Fruit fly (Drosophila melanogaster) whole organism, embryonic: ENCODE measurements around the gene CG4962.

Experiments used
- Bteb2 ChIP-seq: fragments of 200-800 bp; sonication (Bioruptor generic); optimal IDR thresholded peaks from 2 replicates; lab custom pipeline; 2016; ENCODE audit warnings: missing biosample characterization, missing genetic modification characterization
- CG10267 ChIP-seq: fragments of 200-800 bp; sonication (Bioruptor generic); optimal IDR thresholded peaks from 2 replicates; lab custom pipeline; 2018; ENCODE audit warnings: missing biosample characterization, mild to moderate bottlenecking, missing genetic modification characterization, moderate library complexity
- CG12744 ChIP-seq: fragments of 200-800 bp; sonication (Bioruptor generic); optimal IDR thresholded peaks from 2 replicates; lab custom pipeline; 2016; ENCODE audit warnings: missing biosample characterization, missing genetic modification characterization
- CG14965 ChIP-seq: fragments of 200-800 bp; sonication (Bioruptor generic); optimal IDR thresholded peaks from 2 replicates; lab custom pipeline; 2016; ENCODE audit warnings: missing biosample characterization, missing genetic modification characterization, borderline replicate concordance
- CG1529 ChIP-seq: fragments of 200-800 bp; sonication (Bioruptor generic); optimal IDR thresholded peaks from 3 replicates; lab custom pipeline; 2018; ENCODE audit warnings: missing biosample characterization, missing genetic modification characterization
- CG15696 ChIP-seq: fragments of 200-800 bp; sonication (Bioruptor generic); optimal IDR thresholded peaks from 2 replicates; lab custom pipeline; 2019; ENCODE audit warnings: missing biosample characterization, mild to moderate bottlenecking, missing genetic modification characterization, moderate library complexity
- CG1602 ChIP-seq: fragments of 200-800 bp; sonication (Bioruptor generic); optimal IDR thresholded peaks from 3 replicates; lab custom pipeline; 2016; ENCODE audit warnings: missing biosample characterization, missing genetic modification characterization
- CG17359 ChIP-seq: fragments of 200-800 bp; sonication (Bioruptor generic); optimal IDR thresholded peaks from 3 replicates; lab custom pipeline; 2018; ENCODE audit warnings: missing biosample characterization, mild to moderate bottlenecking, missing genetic modification characterization, moderate library complexity
- CG17385 ChIP-seq: fragments of 200-800 bp; sonication (Bioruptor generic); optimal IDR thresholded peaks from 3 replicates; lab custom pipeline; 2018; ENCODE audit warnings: missing biosample characterization, mild to moderate bottlenecking, missing genetic modification characterization
- CG18476 ChIP-seq: fragments of 200-800 bp; sonication (Bioruptor generic); optimal IDR thresholded peaks from 2 replicates; lab custom pipeline; 2016; ENCODE audit warnings: missing biosample characterization, mild to moderate bottlenecking, missing genetic modification characterization
- CG30431 ChIP-seq: fragments of 200-800 bp; sonication (Bioruptor generic); optimal IDR thresholded peaks from 2 replicates; lab custom pipeline; 2017; ENCODE audit warnings: missing biosample characterization, missing genetic modification characterization
- CG31441 ChIP-seq: fragments of 200-800 bp; sonication (Bioruptor generic); IDR thresholded peaks from 2 replicates; pipeline ENCODE4 v1.3.6; 2022; ENCODE audit warnings: missing biosample characterization, missing genetic modification characterization
- CG3281 ChIP-seq: fragments of 200-800 bp; sonication (Bioruptor generic); optimal IDR thresholded peaks from 3 replicates; lab custom pipeline; 2017; ENCODE audit warnings: missing biosample characterization, mild to moderate bottlenecking, missing genetic modification characterization
- CG43689 ChIP-seq: fragments of 200-800 bp; sonication (Bioruptor generic); IDR thresholded peaks from 2 replicates; pipeline ENCODE4 v1.3.6; 2022; ENCODE audit warnings: missing biosample characterization, missing genetic modification characterization
- CG4424 ChIP-seq: fragments of 200-800 bp; sonication (Bioruptor generic); optimal IDR thresholded peaks from 3 replicates; lab custom pipeline; 2016; ENCODE audit warnings: missing biosample characterization, missing genetic modification characterization
- CG6813 ChIP-seq: fragments of 200-800 bp; sonication (Bioruptor generic); optimal IDR thresholded peaks from 2 replicates; lab custom pipeline; 2017; ENCODE audit warnings: missing biosample characterization, missing genetic modification characterization, mild to moderate bottlenecking, moderate library complexity, missing genetic modification reagents
- CG7372 ChIP-seq: fragments of 200-800 bp; sonication (Bioruptor generic); IDR thresholded peaks from 2 replicates; pipeline ENCODE4 v1.3.6; 2022; ENCODE audit warnings: missing biosample characterization, missing genetic modification characterization
- CG8944 ChIP-seq: fragments of 200-800 bp; sonication (Bioruptor generic); optimal IDR thresholded peaks from 3 replicates; lab custom pipeline; 2016; ENCODE audit warnings: missing biosample characterization, missing genetic modification characterization
- Drgx ChIP-seq: fragments of 200-800 bp; sonication (Bioruptor generic); IDR thresholded peaks from 2 replicates; pipeline ENCODE4 v1.3.6; 2022; ENCODE audit warnings: missing biosample characterization, missing genetic modification characterization
- E2f2 ChIP-seq: fragments of 200-800 bp; sonication (Bioruptor generic); IDR thresholded peaks from 2 replicates; pipeline ENCODE4 v1.3.6; 2022; ENCODE audit warnings: missing biosample characterization, missing genetic modification characterization
- Eip74EF ChIP-seq, 2 experiments: fragments of 200-800 bp in 1 of 2; fragments of >200 bp in 1 of 2; sonication (Bioruptor generic) in 1 of 2; optimal IDR thresholded peaks; 2 replicates each; lab custom pipeline; 2017 to 2019; ENCODE audit warnings: missing biosample characterization in 2 of 2, missing genetic modification characterization in 2 of 2, mild to moderate bottlenecking in 1 of 2, moderate library complexity in 1 of 2
- Ets97D ChIP-seq: fragments of 200-800 bp; sonication (Bioruptor generic); optimal IDR thresholded peaks from 3 replicates; lab custom pipeline; 2016; ENCODE audit warnings: missing biosample characterization, missing genetic modification characterization
- HLH3B ChIP-seq: fragments of 200-800 bp; sonication (Bioruptor generic); IDR thresholded peaks from 2 replicates; pipeline ENCODE4 v1.3.6; 2022; ENCODE audit warnings: missing biosample characterization, missing genetic modification characterization
- Oaz ChIP-seq: fragments of 200-800 bp; sonication (Bioruptor generic); IDR thresholded peaks from 2 replicates; pipeline ENCODE4 v1.3.6; 2022; ENCODE audit warnings: missing biosample characterization, missing genetic modification characterization
- Sin3A ChIP-seq: fragments of >200 bp; optimal IDR thresholded peaks from 2 replicates; lab custom pipeline; 2018
- Stat92E ChIP-seq, 3 experiments: fragments of >200 bp in 2 of 3; fragments of 200-800 bp in 1 of 3; sonication (Bioruptor generic) in 1 of 3; optimal IDR thresholded peaks; 2 replicates each; lab custom pipeline; 2017 to 2019; ENCODE audit warnings: missing biosample characterization in 3 of 3, missing genetic modification characterization in 3 of 3, mild to moderate bottlenecking in 1 of 3, moderate library complexity in 1 of 3
- Xbp1 ChIP-seq: fragments of 200-800 bp; sonication (Bioruptor generic); optimal IDR thresholded peaks from 3 replicates; lab custom pipeline; 2016; ENCODE audit warnings: missing biosample characterization, mild to moderate bottlenecking, missing genetic modification characterization
- az2 ChIP-seq: fragments of 200-800 bp; sonication (Bioruptor generic); optimal IDR thresholded peaks from 3 replicates; lab custom pipeline; 2016; ENCODE audit warnings: missing biosample characterization, missing genetic modification characterization
- dysf ChIP-seq: fragments of 200-800 bp; sonication (Bioruptor generic); IDR thresholded peaks from 3 replicates; pipeline ENCODE4 v1.3.6; 2022; ENCODE audit warnings: missing biosample characterization, missing genetic modification characterization
- emc ChIP-seq: fragments of 200-800 bp; sonication (Bioruptor generic); optimal IDR thresholded peaks from 2 replicates; lab custom pipeline; 2016; ENCODE audit warnings: missing biosample characterization, missing genetic modification characterization
- eyg ChIP-seq: fragments of 200-800 bp; sonication (Bioruptor generic); optimal IDR thresholded peaks from 3 replicates; lab custom pipeline; 2016; ENCODE audit warnings: missing biosample characterization, missing genetic modification characterization
- fd96Cb ChIP-seq: fragments of 200-800 bp; sonication (Bioruptor generic); optimal IDR thresholded peaks from 2 replicates; lab custom pipeline; 2018; ENCODE audit warnings: missing biosample characterization, mild to moderate bottlenecking, missing genetic modification characterization, moderate library complexity
- h ChIP-seq: fragments of >200 bp; optimal IDR thresholded peaks from 2 replicates; lab custom pipeline; 2017
- hkb ChIP-seq, 2 experiments: fragments of 200-800 bp in 1 of 2; fragments of >200 bp in 1 of 2; sonication (Bioruptor generic) in 1 of 2; IDR thresholded peaks in 1 of 2; optimal IDR thresholded peaks in 1 of 2; 2 replicates each; pipeline versions ENCODE4 v1.3.6 to Lab custom; 2017 to 2022; ENCODE audit warnings: missing biosample characterization in 1 of 2, missing genetic modification characterization in 1 of 2
- jumu ChIP-seq: fragments of 200-800 bp; sonication (Bioruptor generic); optimal IDR thresholded peaks from 3 replicates; lab custom pipeline; 2016; ENCODE audit warnings: missing biosample characterization, missing genetic modification characterization
- kah ChIP-seq: fragments of 200-800 bp; sonication (Bioruptor generic); optimal IDR thresholded peaks from 2 replicates; lab custom pipeline; 2018; ENCODE audit warnings: missing biosample characterization, mild to moderate bottlenecking, missing genetic modification characterization
- lab ChIP-seq: fragments of 200-800 bp; sonication (Bioruptor generic); optimal IDR thresholded peaks from 3 replicates; lab custom pipeline; 2017; ENCODE audit warnings: missing biosample characterization, missing genetic modification characterization, mild to moderate bottlenecking, moderate library complexity, missing genetic modification reagents
- lola ChIP-seq, 3 experiments: fragments of >200 bp in 2 of 3; fragments of 200-800 bp in 1 of 3; sonication (Bioruptor generic) in 1 of 3; optimal IDR thresholded peaks; 2 replicates each; lab custom pipeline; 2017 to 2019; ENCODE audit warnings: missing biosample characterization in 3 of 3, missing genetic modification characterization in 3 of 3, mild to moderate bottlenecking in 1 of 3, moderate library complexity in 1 of 3
- prd ChIP-seq, 3 experiments: fragments of >200 bp in 2 of 3; fragments of 200-800 bp in 1 of 3; sonication (Bioruptor generic) in 1 of 3; optimal IDR thresholded peaks in 2 of 3; IDR thresholded peaks in 1 of 3; 2 replicates in 2 of 3; 3 replicates in 1 of 3; pipeline versions ENCODE4 v1.3.6 to Lab custom; 2017 to 2022; ENCODE audit warnings: missing biosample characterization in 1 of 3, missing genetic modification characterization in 1 of 3
- pros ChIP-seq: fragments of 200-800 bp; sonication (Bioruptor generic); optimal IDR thresholded peaks from 3 replicates; lab custom pipeline; 2019; ENCODE audit warnings: missing biosample characterization, mild to moderate bottlenecking, missing genetic modification characterization, moderate library complexity
- sd ChIP-seq: fragments of 200-800 bp; sonication (Bioruptor generic); optimal IDR thresholded peaks from 3 replicates; lab custom pipeline; 2018; ENCODE audit warnings: missing biosample characterization, mild to moderate bottlenecking, missing genetic modification characterization, moderate library complexity
- sens ChIP-seq: fragments of 200-800 bp; sonication (Bioruptor generic); peaks from one replicate; lab custom pipeline; 2016; ENCODE audit warnings: missing biosample characterization, missing genetic modification characterization
- sima ChIP-seq: fragments of 200-800 bp; sonication (Bioruptor generic); optimal IDR thresholded peaks from 2 replicates; lab custom pipeline; 2016; ENCODE audit warnings: missing biosample characterization, missing genetic modification characterization
- stwl ChIP-seq: fragments of 200-800 bp; sonication (Bioruptor generic); optimal IDR thresholded peaks from 3 replicates; lab custom pipeline; 2018; ENCODE audit warnings: missing biosample characterization, mild to moderate bottlenecking, missing genetic modification characterization, moderate library complexity
- tio ChIP-seq: fragments of 200-800 bp; sonication (Bioruptor generic); optimal IDR thresholded peaks from 2 replicates; lab custom pipeline; 2017; ENCODE audit warnings: missing biosample characterization, missing genetic modification characterization, inconsistent platforms
- trem ChIP-seq: fragments of 200-800 bp; optimal IDR thresholded peaks from 3 replicates; lab custom pipeline; 2019; ENCODE audit warnings: missing biosample characterization, mild to moderate bottlenecking, missing genetic modification characterization, moderate library complexity
- trh ChIP-seq: fragments of 200-800 bp; sonication (Bioruptor generic); optimal IDR thresholded peaks from 2 replicates; lab custom pipeline; 2016; ENCODE audit warnings: missing biosample characterization, missing genetic modification characterization
- ttk ChIP-seq: fragments of 200-800 bp; sonication (Bioruptor generic); IDR thresholded peaks from 2 replicates; pipeline ENCODE4 v2.1.2; 2022; ENCODE audit warnings: missing biosample characterization, missing genetic modification characterization
- tx ChIP-seq: fragments of 200-800 bp; sonication (Bioruptor generic); optimal IDR thresholded peaks from 2 replicates; lab custom pipeline; 2016; ENCODE audit warnings: missing biosample characterization, missing genetic modification characterization
- zen2 ChIP-seq: fragments of 200-800 bp; sonication (Bioruptor generic); IDR thresholded peaks from 3 replicates; pipeline ENCODE4 v1.3.6; 2022; ENCODE audit warnings: missing biosample characterization, missing genetic modification characterization; ENCODE audit not compliant: partially characterized antibody

The CG4962 gene

dm6 chr3L:16286258-16286657 is 9.1 kb downstream of the CG4962 start (continued):
- TF ChIP-seq CG14965, result no peak
- TF ChIP-seq fd96Cb (tag; lab: Kevin White, UChicago), result peak; percentile 19
- no peak for TF ChIP-seq hkb (optimal IDR thresholded peaks at IDR 0.05; lab: Kevin White, UChicago)
- TF ChIP-seq hkb (GFP tag; IDR thresholded peaks at IDR 0.05; lab: Robert Waterston, UW), result 0 out of 2 replicates have a peak, but pooled peaks have one; percentile 22
- peak; percentile 3 for TF ChIP-seq jumu (GFP tag; lab: Kevin White, UChicago)
- peak; percentile 22 for TF ChIP-seq sd
- no peak for TF ChIP-seq tio (GFP tag; lab: Kevin White, UChicago)
- TF ChIP-seq CG12744 (GFP tag; lab: Kevin White, UChicago), result no peak
- TF ChIP-seq CG43689 (GFP tag; lab: Robert Waterston, UW), result no peak
- no peak for TF ChIP-seq CG6813 (GFP tag; lab: Kevin White, UChicago)
- TF ChIP-seq CG10267, result no peak
- TF ChIP-seq Sin3A (lab: Kevin White, UChicago), result no peak
- TF ChIP-seq trem, result no peak
- no peak for TF ChIP-seq Bteb2 (GFP tag; lab: Kevin White, UChicago)
- TF ChIP-seq CG30431 (GFP tag; lab: Kevin White, UChicago), result no peak
- TF ChIP-seq CG3281 (GFP tag; lab: Kevin White, UChicago), result no peak
- no peak for TF ChIP-seq CG1602 (GFP tag; lab: Kevin White, UChicago)
- no peak for TF ChIP-seq stwl (tag; lab: Kevin White, UChicago)
- TF ChIP-seq kah (GFP tag; lab: Kevin White, UChicago), result no peak
- no peak for TF ChIP-seq CG15696 (tag; lab: Kevin White, UChicago)
- no peak for TF ChIP-seq CG18476
- TF ChIP-seq eyg (GFP tag; lab: Kevin White, UChicago), result no peak
- TF ChIP-seq Stat92E (GFP tag; optimal IDR thresholded peaks at IDR 0.05; lab: Kevin White, UChicago), result no peak
- peak in 1 of 2 experiments; percentile 51 for TF ChIP-seq Eip74EF (GFP tag; optimal IDR thresholded peaks at IDR 0.05; lab: Kevin White, UChicago)
- TF ChIP-seq CG31441, result 0 out of 2 replicates have a peak, but pooled peaks have one; percentile 29
- TF ChIP-seq CG1529 (GFP tag; lab: Kevin White, UChicago), result no peak
- peak; percentile 56; the same call in 2 of the 3 replicates for TF ChIP-seq dysf (GFP tag; lab: Robert Waterston, UW)
- TF ChIP-seq Oaz, result no peak
- no peak for TF ChIP-seq CG4424
- no peak for TF ChIP-seq sima (GFP tag; lab: Kevin White, UChicago)
- TF ChIP-seq pros (GFP tag; lab: Kevin White, UChicago), result no peak
- TF ChIP-seq lola (GFP tag; optimal IDR thresholded peaks at IDR 0.05; lab: Kevin White, UChicago), result no peak
- TF ChIP-seq ttk, result 0 out of 2 replicates have a peak, but pooled peaks have one; percentile 5
- peak; percentile 10 for TF ChIP-seq Xbp1 (GFP tag; lab: Kevin White, UChicago)
- no peak for TF ChIP-seq emc (GFP tag; lab: Kevin White, UChicago)
- TF ChIP-seq CG7372 (GFP tag; lab: Robert Waterston, UW), result no peak
- TF ChIP-seq trh, result no peak
- no peak for TF ChIP-seq Drgx (GFP tag; lab: Robert Waterston, UW)
- peak; percentile 34; the same call in 1 of the 2 replicates for TF ChIP-seq HLH3B (GFP tag; lab: Robert Waterston, UW)
- peak; percentile 18 for TF ChIP-seq CG17385 (GFP tag; lab: Kevin White, UChicago)
- no peak for TF ChIP-seq tx (GFP tag; lab: Kevin White, UChicago)
- TF ChIP-seq sens (GFP tag; lab: Kevin White, UChicago), result peak; percentile 74
- no peak for TF ChIP-seq zen2 (GFP tag; lab: Robert Waterston, UW)
- no peak for TF ChIP-seq Ets97D (GFP tag; lab: Kevin White, UChicago)
- TF ChIP-seq lab, result no peak
- no peak for TF ChIP-seq prd (optimal IDR thresholded peaks at IDR 0.05; lab: Kevin White, UChicago)
- TF ChIP-seq prd (GFP tag; IDR thresholded peaks at IDR 0.05; lab: Robert Waterston, UW), result no peak
- TF ChIP-seq CG17359 (tag; lab: Kevin White, UChicago), result peak; percentile 31
- TF ChIP-seq CG8944 (GFP tag; lab: Kevin White, UChicago), result no peak
- no peak for TF ChIP-seq az2 (GFP tag; lab: Kevin White, UChicago)
- no peak for TF ChIP-seq h
- 0 out of 2 replicates have a peak, but pooled peaks have one; percentile 27 for TF ChIP-seq E2f2 (GFP tag; lab: Robert Waterston, UW)
